Fruit fly (Drosophila melanogaster) whole organism, embryonic: ENCODE results near the gene CG43255.

Experiments
- CG10979 ChIP-seq: fragments of 200-800 bp; sonication (Bioruptor generic); optimal IDR thresholded peaks from 2 replicates; lab custom pipeline; 2018; ENCODE audit warnings: missing biosample characterization, mild to moderate bottlenecking, missing genetic modification characterization, moderate library complexity
- CG12219 ChIP-seq: fragments of 200-800 bp; sonication (Bioruptor generic); optimal IDR thresholded peaks from 3 replicates; lab custom pipeline; 2018; ENCODE audit warnings: missing biosample characterization, mild to moderate bottlenecking, missing genetic modification characterization
- CG14965 ChIP-seq: fragments of 200-800 bp; sonication (Bioruptor generic); optimal IDR thresholded peaks from 2 replicates; lab custom pipeline; 2016; ENCODE audit warnings: missing biosample characterization, missing genetic modification characterization, borderline replicate concordance
- CG1529 ChIP-seq: fragments of 200-800 bp; sonication (Bioruptor generic); optimal IDR thresholded peaks from 3 replicates; lab custom pipeline; 2018; ENCODE audit warnings: missing biosample characterization, missing genetic modification characterization
- CG15479 ChIP-seq: fragments of 200-800 bp; sonication (Bioruptor generic); optimal IDR thresholded peaks from 3 replicates; lab custom pipeline; 2019; ENCODE audit warnings: missing biosample characterization, mild to moderate bottlenecking, missing genetic modification characterization, moderate library complexity
- CG2120 ChIP-seq: fragments of 200-800 bp; sonication (Bioruptor generic); optimal IDR thresholded peaks from 3 replicates; lab custom pipeline; 2016; ENCODE audit warnings: missing biosample characterization, missing genetic modification characterization
- CG2129 ChIP-seq: fragments of 200-800 bp; sonication (Bioruptor generic); IDR thresholded peaks from 2 replicates; pipeline ENCODE4 v1.3.6; 2022; ENCODE audit warnings: missing biosample characterization, missing genetic modification characterization; ENCODE audit not compliant: partially characterized antibody
- CG2202 ChIP-seq: fragments of 200-800 bp; sonication (Bioruptor generic); optimal IDR thresholded peaks from 2 replicates; lab custom pipeline; 2018; ENCODE audit warnings: missing biosample characterization, mild to moderate bottlenecking, missing genetic modification characterization
- CG31441 ChIP-seq: fragments of 200-800 bp; sonication (Bioruptor generic); IDR thresholded peaks from 2 replicates; pipeline ENCODE4 v1.3.6; 2022; ENCODE audit warnings: missing biosample characterization, missing genetic modification characterization
- CG3838 ChIP-seq: fragments of 200-800 bp; sonication (Bioruptor generic); optimal IDR thresholded peaks from 3 replicates; lab custom pipeline; 2016; ENCODE audit warnings: missing biosample characterization, missing genetic modification characterization
- CG42726 ChIP-seq: fragments of 200-800 bp; sonication (Bioruptor generic); IDR thresholded peaks from 2 replicates; pipeline ENCODE4 v1.3.6; 2022; ENCODE audit warnings: missing biosample characterization, missing genetic modification characterization; ENCODE audit not compliant: partially characterized antibody
- CG5180 ChIP-seq: fragments of 200-800 bp; sonication (Bioruptor generic); optimal IDR thresholded peaks from 3 replicates; lab custom pipeline; 2017; ENCODE audit warnings: missing biosample characterization, missing genetic modification characterization, mild to moderate bottlenecking, moderate library complexity, missing genetic modification reagents
- CG6791 ChIP-seq: fragments of 200-800 bp; sonication (Bioruptor generic); IDR thresholded peaks from 3 replicates; pipeline ENCODE4 v1.3.6; 2022; ENCODE audit warnings: missing biosample characterization, missing genetic modification characterization; ENCODE audit not compliant: partially characterized antibody
- CG7372 ChIP-seq: fragments of 200-800 bp; sonication (Bioruptor generic); IDR thresholded peaks from 2 replicates; pipeline ENCODE4 v1.3.6; 2022; ENCODE audit warnings: missing biosample characterization, missing genetic modification characterization
- CG8089 ChIP-seq: fragments of 200-800 bp; sonication (Bioruptor generic); optimal IDR thresholded peaks from 3 replicates; lab custom pipeline; 2016; ENCODE audit warnings: missing biosample characterization, missing genetic modification characterization
- CG8359 ChIP-seq: fragments of 200-800 bp; sonication (Bioruptor generic); optimal IDR thresholded peaks from 2 replicates; lab custom pipeline; 2017; ENCODE audit warnings: missing biosample characterization, mild to moderate bottlenecking, missing genetic modification characterization, borderline replicate concordance
- CG8765 ChIP-seq: fragments of 200-800 bp; sonication (Bioruptor generic); IDR thresholded peaks from 2 replicates; pipeline ENCODE4 v1.3.6; 2022; ENCODE audit warnings: missing biosample characterization, missing genetic modification characterization
- Chrac-16 ChIP-seq: fragments of 200-800 bp; sonication (Bioruptor generic); optimal IDR thresholded peaks from 3 replicates; lab custom pipeline; 2016; ENCODE audit warnings: missing biosample characterization, missing genetic modification characterization
- E2f2 ChIP-seq: fragments of 200-800 bp; sonication (Bioruptor generic); IDR thresholded peaks from 2 replicates; pipeline ENCODE4 v1.3.6; 2022; ENCODE audit warnings: missing biosample characterization, missing genetic modification characterization
- Elba2 ChIP-seq: fragments of 200-800 bp; sonication (Bioruptor generic); optimal IDR thresholded peaks from 3 replicates; lab custom pipeline; 2016; ENCODE audit warnings: missing biosample characterization, missing genetic modification characterization
- Hand ChIP-seq: fragments of 200-800 bp; sonication (Bioruptor generic); optimal IDR thresholded peaks from 2 replicates; lab custom pipeline; 2017; ENCODE audit warnings: mild to moderate bottlenecking, missing biosample characterization, missing genetic modification reagents, missing genetic modification characterization
- Hr3 ChIP-seq: fragments of 200-800 bp; sonication (Bioruptor generic); optimal IDR thresholded peaks from 3 replicates; lab custom pipeline; 2016; ENCODE audit warnings: missing biosample characterization, missing genetic modification characterization
- Hr39 ChIP-seq: fragments of >200 bp; optimal IDR thresholded peaks from 2 replicates; lab custom pipeline; 2017
- Oli ChIP-seq: fragments of 200-800 bp; sonication (Bioruptor generic); optimal IDR thresholded peaks from 2 replicates; lab custom pipeline; 2018; ENCODE audit warnings: missing biosample characterization, mild to moderate bottlenecking, missing genetic modification characterization, moderate library complexity
- Optix ChIP-seq: fragments of 200-800 bp; sonication (Bioruptor generic); IDR thresholded peaks from 3 replicates; pipeline ENCODE4 v1.3.6; 2022; ENCODE audit warnings: missing biosample characterization, missing genetic modification characterization
- YL-1 ChIP-seq: fragments of 200-800 bp; sonication (Bioruptor generic); optimal IDR thresholded peaks from 3 replicates; lab custom pipeline; 2017; ENCODE audit warnings: missing biosample characterization, mild to moderate bottlenecking, missing genetic modification characterization
- amos ChIP-seq: fragments of 200-800 bp; sonication (Bioruptor generic); IDR thresholded peaks from 2 replicates; pipeline ENCODE4 v1.3.6; 2022; ENCODE audit warnings: missing biosample characterization, missing genetic modification characterization; ENCODE audit not compliant: partially characterized antibody
- ase ChIP-seq: fragments of 200-800 bp; sonication (Bioruptor generic); IDR thresholded peaks from 3 replicates; pipeline ENCODE4 v1.3.6; 2022; ENCODE audit warnings: missing biosample characterization, missing genetic modification characterization
- az2 ChIP-seq: fragments of 200-800 bp; sonication (Bioruptor generic); optimal IDR thresholded peaks from 3 replicates; lab custom pipeline; 2016; ENCODE audit warnings: missing biosample characterization, missing genetic modification characterization
- bsh ChIP-seq, 2 experiments: fragments of 200-800 bp; sonication (Bioruptor generic); optimal IDR thresholded peaks; 2 replicates each; lab custom pipeline; 2017 to 2018; ENCODE audit warnings: mild to moderate bottlenecking in 2 of 2, missing biosample characterization in 2 of 2, missing genetic modification characterization in 2 of 2, moderate library complexity in 1 of 2
- chn ChIP-seq: fragments of 200-800 bp; sonication (Bioruptor generic); optimal IDR thresholded peaks from 2 replicates; lab custom pipeline; 2016; ENCODE audit warnings: missing biosample characterization, missing genetic modification characterization
- crol ChIP-seq: fragments of 200-800 bp; sonication (Bioruptor generic); IDR thresholded peaks from 2 replicates; pipeline ENCODE4 v1.3.6; 2022; ENCODE audit warnings: missing biosample characterization, missing genetic modification characterization
- dimm ChIP-seq: fragments of 200-800 bp; sonication (Bioruptor generic); IDR thresholded peaks from 2 replicates; pipeline ENCODE4 v1.3.6; 2022; ENCODE audit warnings: missing biosample characterization, missing genetic modification characterization
- fd102C ChIP-seq: fragments of 200-800 bp; sonication (Bioruptor generic); optimal IDR thresholded peaks from 2 replicates; lab custom pipeline; 2018; ENCODE audit warnings: missing biosample characterization, mild to moderate bottlenecking, missing genetic modification characterization, moderate library complexity
- fd64A ChIP-seq: fragments of 200-800 bp; sonication (Bioruptor generic); optimal IDR thresholded peaks from 3 replicates; lab custom pipeline; 2018; ENCODE audit warnings: missing biosample characterization, mild to moderate bottlenecking, missing genetic modification characterization
- gem ChIP-seq: fragments of 200-800 bp; sonication (Bioruptor generic); optimal IDR thresholded peaks from 2 replicates; lab custom pipeline; 2019; ENCODE audit warnings: missing biosample characterization, mild to moderate bottlenecking, missing genetic modification characterization, moderate library complexity
- hb ChIP-seq: fragments of 200-800 bp; sonication (Bioruptor generic); IDR thresholded peaks from 3 replicates; pipeline ENCODE4 v1.3.6; 2022; ENCODE audit warnings: missing biosample characterization, missing genetic modification characterization; ENCODE audit not compliant: partially characterized antibody
- insv ChIP-seq, 2 experiments: fragments of 200-800 bp; sonication (Bioruptor generic); optimal IDR thresholded peaks; 3 replicates each; lab custom pipeline; 2016 to 2018; ENCODE audit warnings: missing biosample characterization in 2 of 2, missing genetic modification characterization in 2 of 2
- klu ChIP-seq: fragments of 200-800 bp; sonication (Bioruptor generic); IDR thresholded peaks from 2 replicates; pipeline ENCODE4 v1.3.6; 2022; ENCODE audit warnings: missing biosample characterization, missing genetic modification characterization
- nau ChIP-seq: fragments of 200-800 bp; sonication (Bioruptor generic); optimal IDR thresholded peaks from 3 replicates; lab custom pipeline; 2017; ENCODE audit warnings: missing biosample characterization, mild to moderate bottlenecking, missing genetic modification characterization, missing genetic modification reagents
- nom ChIP-seq: fragments of 200-800 bp; sonication (Bioruptor generic); optimal IDR thresholded peaks from 2 replicates; lab custom pipeline; 2017; ENCODE audit warnings: missing biosample characterization, missing genetic modification characterization, mild to moderate bottlenecking, moderate library complexity, missing genetic modification reagents
- oc ChIP-seq: fragments of 200-800 bp; sonication (Bioruptor generic); optimal IDR thresholded peaks from 2 replicates; lab custom pipeline; 2018; ENCODE audit warnings: missing biosample characterization, mild to moderate bottlenecking, missing genetic modification characterization, moderate library complexity
- org-1 ChIP-seq: fragments of 200-800 bp; sonication (Bioruptor generic); optimal IDR thresholded peaks from 2 replicates; lab custom pipeline; 2017; ENCODE audit warnings: missing biosample characterization, missing genetic modification characterization
- sens-2 ChIP-seq: fragments of 200-800 bp; sonication (Bioruptor generic); IDR thresholded peaks from 2 replicates; pipeline ENCODE4 v1.3.6; 2022; ENCODE audit warnings: missing biosample characterization, missing genetic modification characterization
- shn ChIP-seq: fragments of 200-800 bp; sonication (Bioruptor generic); optimal IDR thresholded peaks from 3 replicates; lab custom pipeline; 2016; ENCODE audit warnings: missing biosample characterization, missing genetic modification characterization
- sug ChIP-seq: fragments of 200-800 bp; optimal IDR thresholded peaks from 2 replicates; lab custom pipeline; 2019; ENCODE audit warnings: missing biosample characterization, mild to moderate bottlenecking, missing genetic modification characterization, moderate library complexity
- trh ChIP-seq: fragments of 200-800 bp; sonication (Bioruptor generic); optimal IDR thresholded peaks from 2 replicates; lab custom pipeline; 2016; ENCODE audit warnings: missing biosample characterization, missing genetic modification characterization
- vvl ChIP-seq: fragments of 200-800 bp; sonication (Bioruptor generic); IDR thresholded peaks from 2 replicates; pipeline ENCODE4 v1.3.6; 2022; ENCODE audit warnings: missing biosample characterization, missing genetic modification characterization

The CG43255 gene

dm6 chrX:8896845-8897775 is 26.6 kb upstream of the CG43255 start (continued):
- TF ChIP-seq dimm (no peak), shn (GFP tag; lab: Kevin White, UChicago) (no peak), az2 (GFP tag; lab: Kevin White, UChicago) (peak; percentile 3), CG14965 (GFP tag; lab: Kevin White, UChicago) (no peak), nau (GFP tag; lab: Kevin White, UChicago) (no peak), CG8359 (no peak), klu (GFP tag; lab: Robert Waterston, UW) (no peak), chn (no peak), CG31441 (GFP tag; lab: Robert Waterston, UW) (0 out of 2 replicates have a peak, but pooled peaks have one; percentile 27), gem (tag; lab: Kevin White, UChicago) (peak; percentile 55), CG15479 (no peak), crol (GFP tag; lab: Robert Waterston, UW) (peak; percentile 31), Hand (GFP tag; lab: Kevin White, UChicago) (no peak), sug (tag; lab: Kevin White, UChicago) (no peak), CG42726 (GFP tag; lab: Robert Waterston, UW) (no peak), CG3838 (GFP tag; lab: Kevin White, UChicago) (no peak), org-1 (GFP tag; lab: Kevin White, UChicago) (no peak), oc (tag; lab: Kevin White, UChicago) (peak; percentile 37), trh (no peak), Oli (tag; lab: Kevin White, UChicago) (no peak), sens-2 (GFP tag; lab: Robert Waterston, UW) (no peak), CG2202 (no peak), CG10979 (tag; lab: Kevin White, UChicago) (peak; percentile 16), YL-1 (GFP tag; lab: Kevin White, UChicago) (no peak), Chrac-16 (GFP tag; lab: Kevin White, UChicago) (no peak), hb (no peak), CG2129 (GFP tag; lab: Robert Waterston, UW) (no peak), amos (GFP tag; lab: Robert Waterston, UW) (no peak), fd102C (no peak), CG1529 (GFP tag; lab: Kevin White, UChicago) (peak; percentile 0), Optix (GFP tag; lab: Robert Waterston, UW) (no peak), Elba2 (GFP tag; lab: Kevin White, UChicago) (peak; percentile 13), vvl (GFP tag; lab: Robert Waterston, UW) (peak; percentile 76; the same call in 1 of the 2 replicates), CG2120 (GFP tag; lab: Kevin White, UChicago) (no peak), CG12219 (no peak), CG7372 (GFP tag; lab: Robert Waterston, UW) (no peak), CG5180 (peak; percentile 9), CG6791 (GFP tag; lab: Robert Waterston, UW) (peak; percentile 9; the same call in 1 of the 3 replicates), CG8765 (GFP tag; lab: Robert Waterston, UW) (no peak), CG8089 (GFP tag; lab: Kevin White, UChicago) (no peak), bsh (GFP tag; optimal IDR thresholded peaks at IDR 0.05; lab: Kevin White, UChicago) (peak in 1 of 2 experiments; percentile 17), nom (GFP tag; lab: Kevin White, UChicago) (no peak), E2f2 (no peak), ase (no peak), fd64A (GFP tag; lab: Kevin White, UChicago) (no peak), insv (GFP tag; optimal IDR thresholded peaks at IDR 0.05; lab: Kevin White, UChicago) (peak; percentile 88 to 96), Hr39 (lab: Kevin White, UChicago) (no peak), Hr3 (GFP tag; lab: Kevin White, UChicago) (no peak)
